Worm (Caenorhabditis elegans) whole organism, L1 larva: ENCODE measurements around the gene F13H10.3.

ENCODE experiments used
- C04F5.9 ChIP-seq: sonication (generic microtip); optimal IDR thresholded peaks from 2 replicates; lab custom pipeline; 2016; ENCODE audit warnings: missing genetic modification characterization, missing compliant biosample characterization
- C34B4.2 ChIP-seq: sonication (generic microtip); optimal IDR thresholded peaks from 2 replicates; lab custom pipeline; 2017; ENCODE audit warnings: mild to moderate bottlenecking, missing genetic modification characterization, missing compliant biosample characterization
- F16B12.6 ChIP-seq: fragments of 150-350 bp; optimal IDR thresholded peaks from 2 replicates; lab custom pipeline; 2014; ENCODE audit warnings: missing biosample characterization, missing genetic modification characterization
- Y116A8C.19 ChIP-seq: sonication (generic microtip); optimal IDR thresholded peaks from 2 replicates; lab custom pipeline; 2016; ENCODE audit warnings: missing compliant biosample characterization, missing genetic modification characterization, borderline replicate concordance
- aha-1 ChIP-seq: fragments of 150-350 bp; optimal IDR thresholded peaks from 2 replicates; lab custom pipeline; 2014; ENCODE audit warnings: missing biosample characterization, missing genetic modification characterization
- ama-1 ChIP-seq: fragments of 150-350 bp; optimal IDR thresholded peaks from 2 replicates; lab custom pipeline; 2014
- blmp-1 ChIP-seq: fragments of 150-350 bp; optimal IDR thresholded peaks from 2 replicates; lab custom pipeline; 2014; ENCODE audit warnings: missing biosample characterization, missing genetic modification characterization
- ceh-63 ChIP-seq: fragments of 200-800 bp; sonication (Bioruptor generic); optimal IDR thresholded peaks from 2 replicates; lab custom pipeline; 2018; ENCODE audit warnings: mild to moderate bottlenecking, missing genetic modification characterization, missing compliant biosample characterization
- ceh-8 ChIP-seq: fragments of 200-800 bp; sonication (Bioruptor generic); optimal IDR thresholded peaks from 2 replicates; lab custom pipeline; 2018; ENCODE audit warnings: mild to moderate bottlenecking, missing genetic modification characterization, moderate library complexity, missing compliant biosample characterization
- ceh-90 ChIP-seq: sonication (generic microtip); optimal IDR thresholded peaks from 2 replicates; lab custom pipeline; 2016; ENCODE audit warnings: missing genetic modification characterization, missing compliant biosample characterization
- ces-1 ChIP-seq: fragments of 150-350 bp; optimal IDR thresholded peaks from 2 replicates; lab custom pipeline; 2014; ENCODE audit warnings: missing biosample characterization, missing genetic modification reagents, missing genetic modification characterization
- efl-1 ChIP-seq, 4 experiments: fragments of 150-350 bp; optimal IDR thresholded peaks in 3 of 4; peaks in 1 of 4; 1 replicate in 1 of 4; 2 replicates in 3 of 4; lab custom pipeline; 2014; ENCODE audit warnings: missing biosample characterization in 2 of 4, missing genetic modification characterization in 2 of 4, missing genetic modification reagents in 2 of 4
- efl-3 ChIP-seq: fragments of 200-800 bp; sonication (Bioruptor generic); optimal IDR thresholded peaks from 2 replicates; lab custom pipeline; 2018; ENCODE audit warnings: mild to moderate bottlenecking, missing genetic modification characterization, missing compliant biosample characterization
- egl-13 ChIP-seq: sonication (generic microtip); optimal IDR thresholded peaks from 2 replicates; lab custom pipeline; 2016; ENCODE audit warnings: missing genotype, missing genetic modification reagents, missing genetic modification characterization, missing compliant biosample characterization
- elt-2 ChIP-seq: sonication (generic microtip); optimal IDR thresholded peaks from 2 replicates; lab custom pipeline; 2016; ENCODE audit warnings: missing genetic modification characterization, mild to moderate bottlenecking, inconsistent platforms, missing compliant biosample characterization, missing genetic modification reagents
- elt-3 ChIP-seq, 6 experiments: fragments of 150-350 bp in 1 of 6; sonication (generic microtip); optimal IDR thresholded peaks; 2 replicates each; lab custom pipeline; 2017 to 2018; ENCODE audit warnings: missing biosample characterization in 6 of 6, missing genetic modification characterization in 6 of 6, inconsistent platforms in 1 of 6
- fkh-4 ChIP-seq: sonication (generic microtip); optimal IDR thresholded peaks from 2 replicates; lab custom pipeline; 2016; ENCODE audit warnings: missing compliant biosample characterization, missing genetic modification characterization, borderline replicate concordance
- grh-1 ChIP-seq: fragments of 200-800 bp; sonication (Bioruptor generic); IDR thresholded peaks from 2 replicates; pipeline ENCODE4 v1.3.6; 2022; ENCODE audit warnings: missing genetic modification reagents, missing genetic modification characterization, missing compliant biosample characterization
- hlh-4 ChIP-seq: sonication (generic microtip); optimal IDR thresholded peaks from 2 replicates; lab custom pipeline; 2016; ENCODE audit warnings: mild to moderate bottlenecking, missing genetic modification characterization, missing compliant biosample characterization
- isw-1 ChIP-seq: fragments of 200-800 bp; sonication (Bioruptor generic); IDR thresholded peaks from 2 replicates; pipeline ENCODE4 v1.3.6; 2022; ENCODE audit warnings: missing genetic modification characterization, missing compliant biosample characterization
- jun-1 ChIP-seq: fragments of 150-350 bp; optimal IDR thresholded peaks from 2 replicates; lab custom pipeline; 2014; ENCODE audit warnings: missing biosample characterization, missing genetic modification reagents, missing genetic modification characterization
- lin-13 ChIP-seq: fragments of 150-350 bp; optimal IDR thresholded peaks from 2 replicates; lab custom pipeline; 2014; ENCODE audit warnings: missing biosample characterization, missing genetic modification reagents, missing genetic modification characterization
- lin-35 ChIP-seq, 2 experiments: fragments of 150-350 bp; optimal IDR thresholded peaks; 2 replicates each; lab custom pipeline; 2014; ENCODE audit warnings: missing biosample characterization in 2 of 2, missing genetic modification characterization in 2 of 2, missing genetic modification reagents in 2 of 2
- mab-9 ChIP-seq: fragments of 200-800 bp; sonication (Bioruptor generic); IDR thresholded peaks from 2 replicates; pipeline ENCODE4 v1.3.6; 2022; ENCODE audit warnings: missing genetic modification reagents, missing genetic modification characterization, missing compliant biosample characterization
- mef-2 ChIP-seq: fragments of 150-350 bp; optimal IDR thresholded peaks from 2 replicates; lab custom pipeline; 2014; ENCODE audit warnings: missing biosample characterization, missing genetic modification characterization
- mep-1 ChIP-seq: fragments of 150-350 bp; optimal IDR thresholded peaks from 2 replicates; lab custom pipeline; 2014; ENCODE audit warnings: missing biosample characterization, missing genetic modification characterization
- nhr-19 ChIP-seq: fragments of 200-800 bp; sonication (Bioruptor generic); conservative IDR thresholded peaks from 2 replicates; pipeline ENCODE4 v1.3.6; 2022; ENCODE audit warnings: missing genetic modification characterization, missing compliant biosample characterization
- nhr-47 ChIP-seq: sonication (generic microtip); optimal IDR thresholded peaks from 2 replicates; lab custom pipeline; 2016; ENCODE audit warnings: mild to moderate bottlenecking, missing genetic modification characterization, moderate library complexity, missing compliant biosample characterization
- nhr-71 ChIP-seq: sonication (generic microtip); optimal IDR thresholded peaks from 2 replicates; lab custom pipeline; 2016; ENCODE audit warnings: mild to moderate bottlenecking, missing genetic modification characterization, moderate library complexity, missing compliant biosample characterization
- nhr-84 ChIP-seq: sonication (generic microtip); optimal IDR thresholded peaks from 2 replicates; lab custom pipeline; 2017; ENCODE audit warnings: missing biosample characterization, missing genetic modification characterization
- pax-3 ChIP-seq: fragments of 200-800 bp; sonication (Bioruptor generic); optimal IDR thresholded peaks from 2 replicates; lab custom pipeline; 2018; ENCODE audit warnings: mild to moderate bottlenecking, missing genetic modification characterization, moderate library complexity, missing compliant biosample characterization
- pqm-1 ChIP-seq: sonication (generic microtip); optimal IDR thresholded peaks from 3 replicates; lab custom pipeline; 2017; ENCODE audit warnings: missing biosample characterization, missing genetic modification characterization
- rnt-1 ChIP-seq: sonication (generic microtip); optimal IDR thresholded peaks from 2 replicates; lab custom pipeline; 2016; ENCODE audit warnings: mild to moderate bottlenecking, missing genetic modification characterization, moderate library complexity, missing compliant biosample characterization
- skn-1 ChIP-seq: fragments of 150-350 bp; optimal IDR thresholded peaks from 2 replicates; lab custom pipeline; 2014; ENCODE audit warnings: missing biosample characterization, missing genetic modification characterization
- sptf-1 ChIP-seq: fragments of 150-350 bp; optimal IDR thresholded peaks from 2 replicates; lab custom pipeline; 2014; ENCODE audit warnings: missing biosample characterization, missing genetic modification characterization
- sup-37 ChIP-seq: fragments of 200-800 bp; sonication (Bioruptor generic); optimal IDR thresholded peaks from 2 replicates; lab custom pipeline; 2018; ENCODE audit warnings: mild to moderate bottlenecking, missing genetic modification characterization, missing compliant biosample characterization
- tlp-1 ChIP-seq: fragments of 150-350 bp; optimal IDR thresholded peaks from 2 replicates; lab custom pipeline; 2014; ENCODE audit warnings: missing biosample characterization, missing genetic modification characterization
- unc-130 ChIP-seq: fragments of 150-350 bp; optimal IDR thresholded peaks from 2 replicates; lab custom pipeline; 2017; ENCODE audit warnings: missing biosample characterization, missing genetic modification characterization, inconsistent platforms
- unc-62 ChIP-seq: fragments of 150-350 bp; optimal IDR thresholded peaks from 2 replicates; lab custom pipeline; 2014; ENCODE audit warnings: missing biosample characterization, missing genetic modification reagents, missing genetic modification characterization
- xbp-1 ChIP-seq: sonication (generic microtip); optimal IDR thresholded peaks from 2 replicates; lab custom pipeline; 2016; ENCODE audit warnings: missing genetic modification characterization, missing compliant biosample characterization
- ztf-11 ChIP-seq, 2 experiments: sonication (generic microtip); optimal IDR thresholded peaks; 2 replicates each; lab custom pipeline; 2016 to 2017; ENCODE audit warnings: missing genetic modification characterization in 2 of 2, missing biosample characterization in 1 of 2, missing compliant biosample characterization in 1 of 2
- ztf-4 ChIP-seq: fragments of 150-350 bp; optimal IDR thresholded peaks from 2 replicates; lab custom pipeline; 2014; ENCODE audit warnings: missing biosample characterization, missing genetic modification characterization

F13H10.3 gene

ce11 chrIV:11026648-11027047 lies 10.9 kb upstream of the F13H10.3 start (continued):
- TF ChIP-seq nhr-47 (peak; percentile 50), skn-1 (no peak), ces-1 (GFP tag; lab: Kevin White, UChicago) (no peak), efl-1 (optimal IDR thresholded peaks at IDR 0.05; lab: Kevin White, UChicago) (peak in 1 of 2 experiments; percentile 26), efl-1 (GFP tag; optimal IDR thresholded peaks at IDR 0.05 in 1 of 2; lab: Kevin White, UChicago) (peak in 1 of 2 experiments; percentile 45), ceh-90 (tag; lab: Kevin White, UChicago) (no peak), sup-37 (GFP tag; lab: Kevin White, UChicago) (no peak), C04F5.9 (tag; lab: Kevin White, UChicago) (no peak), ztf-11 (tag; optimal IDR thresholded peaks at IDR 0.05; lab: Kevin White, UChicago) (peak in 1 of 2 experiments; percentile 42), hlh-4 (tag; lab: Kevin White, UChicago) (no peak), tlp-1 (tag; lab: Kevin White, UChicago) (no peak), elt-3 (tag; optimal IDR thresholded peaks at IDR 0.05; lab: Kevin White, UChicago) (no peak), pqm-1 (tag; lab: Kevin White, UChicago) (no peak), egl-13 (peak; percentile 10), elt-2 (tag; lab: Kevin White, UChicago) (no peak), C34B4.2 (tag; lab: Kevin White, UChicago) (no peak), xbp-1 (peak; percentile 62), ceh-63 (GFP tag; lab: Kevin White, UChicago) (no peak), pax-3 (tag; lab: Kevin White, UChicago) (peak; percentile 1), nhr-84 (tag; lab: Kevin White, UChicago) (no peak), unc-130 (tag; lab: Kevin White, UChicago) (no peak), mab-9 (GFP tag; lab: Robert Waterston, UW) (no peak), blmp-1 (tag; lab: Kevin White, UChicago) (no peak), sptf-1 (tag; lab: Kevin White, UChicago) (no peak), Y116A8C.19 (tag; lab: Kevin White, UChicago) (no peak), efl-3 (no peak), lin-13 (GFP tag; lab: Kevin White, UChicago) (peak; percentile 60), unc-62 (GFP tag; lab: Kevin White, UChicago) (no peak), mef-2 (tag; lab: Kevin White, UChicago) (no peak), nhr-71 (tag; lab: Kevin White, UChicago) (peak; percentile 65), ceh-8 (GFP tag; lab: Kevin White, UChicago) (no peak)

- TF ChIP-seq fkh-4 (tag; lab: Kevin White, UChicago) (no peak), ama-1 (lab: Kevin White, UChicago) (peak; percentile 64), grh-1 (GFP tag; lab: Robert Waterston, UW) (0 out of 2 replicates have a peak, but pooled peaks have one; percentile 8), nhr-19 (peak; percentile 23), lin-35 (GFP tag; optimal IDR thresholded peaks at IDR 0.05; lab: Kevin White, UChicago) (no peak), jun-1 (tag; lab: Kevin White, UChicago) (no peak), isw-1 (GFP tag; lab: Robert Waterston, UW) (no peak), ztf-4 (tag; lab: Kevin White, UChicago) (peak; percentile 1), nhr-47 (peak; percentile 14), aha-1 (tag; lab: Kevin White, UChicago) (no peak), mep-1 (tag; lab: Kevin White, UChicago) (peak; percentile 18), F16B12.6 (tag; lab: Kevin White, UChicago) (no peak), rnt-1 (tag; lab: Kevin White, UChicago) (peak; percentile 28)
- TF ChIP-seq, all 84 proteins: peak for 7
These were observed 10.2 kb upstream of the F13H10.3 start for ce11 chrIV:11025941-11026340.
